Worm (Caenorhabditis elegans) whole organism, midembryonic: ENCODE results near the gene clec-59.

Experiments
- cog-1 ChIP-seq: sonication (generic microtip); optimal IDR thresholded peaks from 2 replicates; lab custom pipeline; 2016; ENCODE audit warnings: missing genetic modification characterization, missing compliant biosample characterization
- klf-2 ChIP-seq: fragments of 200-800 bp; sonication (Bioruptor generic); conservative IDR thresholded peaks from 2 replicates; pipeline ENCODE4 v1.3.6; 2022; ENCODE audit warnings: missing genetic modification reagents, missing genetic modification characterization, missing compliant biosample characterization
- ztf-23 ChIP-seq: fragments of 200-800 bp; sonication (Bioruptor generic); IDR thresholded peaks from 2 replicates; pipeline ENCODE4 v1.3.6; 2022; ENCODE audit warnings: missing genetic modification reagents, missing genetic modification characterization, missing compliant biosample characterization

DNA sequence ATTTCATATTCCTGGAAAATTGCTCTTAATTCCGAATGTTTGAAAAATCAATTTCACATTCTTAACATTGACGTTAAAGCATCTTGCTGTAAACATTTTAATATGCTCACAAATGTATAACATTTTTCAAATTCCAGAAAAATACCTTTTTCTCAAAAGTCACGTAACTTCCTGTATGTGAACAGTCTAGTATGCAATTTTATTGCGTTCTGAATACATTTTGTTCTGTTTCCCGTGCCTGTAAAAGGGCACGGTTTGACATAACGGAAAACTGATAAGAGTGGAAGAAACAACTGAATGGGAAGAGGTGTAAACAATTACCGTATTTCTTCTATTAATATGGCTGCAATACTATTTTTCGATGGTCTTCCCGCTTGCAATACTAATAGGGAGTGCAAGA lies 3.7 kb upstream of the clec-59 start:
- TF ChIP-seq cog-1 (tag; lab: Kevin White, UChicago) (no peak), ztf-23 (GFP tag; lab: Robert Waterston, UW) (no peak), klf-2 (GFP tag; lab: Robert Waterston, UW) (no peak)
